Worm (Caenorhabditis elegans) whole organism, young adult: Measurements from ENCODE around the gene gst-18.

Experiments
- D2030.7 ChIP-seq: fragments of 200-800 bp; sonication (Bioruptor generic); IDR thresholded peaks from 2 replicates; pipeline ENCODE4 v1.3.6; 2022; ENCODE audit warnings: missing genetic modification reagents, missing genetic modification characterization, missing compliant biosample characterization
- T26A5.8 ChIP-seq: sonication (generic microtip); optimal IDR thresholded peaks from 2 replicates; lab custom pipeline; 2016; ENCODE audit warnings: missing genetic modification characterization, missing compliant biosample characterization
- Y67H2A.10 ChIP-seq: fragments of 200-800 bp; sonication (Bioruptor generic); conservative IDR thresholded peaks from 2 replicates; pipeline ENCODE4 v1.3.6; 2022; ENCODE audit warnings: missing genetic modification reagents, missing genetic modification characterization, missing compliant biosample characterization
- Y79H2A.3 ChIP-seq: fragments of 200-800 bp; sonication (Bioruptor generic); conservative IDR thresholded peaks from 2 replicates; pipeline ENCODE4 v1.3.6; 2022; ENCODE audit warnings: missing genetic modification reagents, missing genetic modification characterization, missing compliant biosample characterization
- Y95B8A.8 ChIP-seq: fragments of 200-800 bp; sonication (Bioruptor generic); IDR thresholded peaks from 2 replicates; pipeline ENCODE4 v1.3.6; 2022; ENCODE audit warnings: missing genetic modification reagents, missing genetic modification characterization, missing compliant biosample characterization
- chd-7 ChIP-seq: sonication (generic microtip); optimal IDR thresholded peaks from 2 replicates; lab custom pipeline; 2016; ENCODE audit warnings: mild to moderate bottlenecking, missing genetic modification characterization, moderate library complexity, missing compliant biosample characterization
- dpff-1 ChIP-seq: sonication (generic microtip); optimal IDR thresholded peaks from 2 replicates; lab custom pipeline; 2017; ENCODE audit warnings: mild to moderate bottlenecking, missing genetic modification characterization, missing compliant biosample characterization
- fkh-3 ChIP-seq: sonication (generic microtip); optimal IDR thresholded peaks from 2 replicates; lab custom pipeline; 2016; ENCODE audit warnings: mild to moderate bottlenecking, missing genetic modification characterization, missing compliant biosample characterization
- lin-40 ChIP-seq: sonication (generic microtip); optimal IDR thresholded peaks from 2 replicates; lab custom pipeline; 2016; ENCODE audit warnings: missing genetic modification characterization, mild to moderate bottlenecking, missing compliant biosample characterization, missing genotype, missing genetic modification reagents
- mel-28 ChIP-seq: sonication (generic microtip); optimal IDR thresholded peaks from 2 replicates; lab custom pipeline; 2016; ENCODE audit warnings: borderline replicate concordance, mild to moderate bottlenecking, missing genetic modification characterization, missing compliant biosample characterization
- tbp1 ChIP-seq: fragments of 200-800 bp; sonication (Bioruptor generic); optimal IDR thresholded peaks from 2 replicates; lab custom pipeline; 2018; ENCODE audit warnings: mild to moderate bottlenecking, missing genetic modification characterization, missing compliant biosample characterization
- unc-130 ChIP-seq: sonication (generic microtip); optimal IDR thresholded peaks from 2 replicates; lab custom pipeline; 2016; ENCODE audit warnings: missing genetic modification reagents, missing genetic modification characterization, missing compliant biosample characterization
- unc-62 ChIP-seq: fragments of 150-350 bp; optimal IDR thresholded peaks from 2 replicates; lab custom pipeline; 2014; ENCODE audit warnings: missing biosample characterization, missing genetic modification reagents, missing genetic modification characterization

- TF ChIP-seq fkh-3 (tag; lab: Kevin White, UChicago) (no peak), Y95B8A.8 (no peak), chd-7 (tag; lab: Kevin White, UChicago) (no peak), unc-130 (GFP tag; lab: Kevin White, UChicago) (no peak), dpff-1 (tag; lab: Kevin White, UChicago) (no peak), T26A5.8 (tag; lab: Kevin White, UChicago) (no peak), mel-28 (tag; lab: Kevin White, UChicago) (no peak), unc-62 (GFP tag; lab: Kevin White, UChicago) (no peak), tbp1 (GFP tag; lab: Kevin White, UChicago) (no peak), lin-40 (tag; lab: Kevin White, UChicago) (no peak), Y79H2A.3 (no peak), Y67H2A.10 (no peak), D2030.7 (GFP tag; lab: Robert Waterston, UW) (no peak)
Measured at ce11 chrII:13637941-13638489, 7.3 kb upstream of the gst-18 start, which contains the start of gene phdh-1.
